Fruit fly (Drosophila melanogaster) Kc167 (cell line): ENCODE results near the gene rols.

Source experiments
- Myc ChIP-seq: fragments of >200 bp; optimal IDR thresholded peaks from 2 replicates; lab custom pipeline; 2017; ENCODE audit warnings: missing external identifiers
- h ChIP-seq: fragments of >200 bp; optimal IDR thresholded peaks from 3 replicates; lab custom pipeline; 2018; ENCODE audit warnings: missing external identifiers
- insv ChIP-seq: fragments of >200 bp; optimal IDR thresholded peaks from 3 replicates; lab custom pipeline; 2018; ENCODE audit warnings: missing external identifiers

DNA sequence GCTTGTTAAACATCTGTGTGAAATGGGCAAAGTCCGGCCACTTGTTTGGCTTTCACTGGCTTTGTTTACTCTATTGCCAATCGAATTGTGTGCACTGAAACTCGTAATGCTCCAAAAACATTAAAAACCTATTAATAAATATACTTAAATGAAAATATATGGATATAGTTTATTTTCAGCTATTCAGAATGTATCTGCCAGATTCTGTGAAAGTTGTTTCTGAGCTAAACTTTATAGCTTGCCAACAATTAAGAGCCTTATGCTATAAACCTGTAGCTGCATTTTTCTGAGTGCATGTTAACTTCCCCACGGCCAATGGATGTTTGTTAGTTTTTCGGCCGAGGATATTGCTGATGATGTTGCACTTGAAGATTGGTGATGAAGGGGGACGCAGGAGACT lies 4.6 kb downstream of the rols start:
- TF ChIP-seq Myc (lab: Kevin White, UChicago) (no peak), h (lab: Kevin White, UChicago) (no peak), insv (no peak)
